Worm (Caenorhabditis elegans) whole organism, midembryonic: ENCODE results near the gene nhr-183.

Source experiments
- cog-1 ChIP-seq: sonication (generic microtip); optimal IDR thresholded peaks from 2 replicates; lab custom pipeline; 2016; ENCODE audit warnings: missing genetic modification characterization, missing compliant biosample characterization
- flt-1 ChIP-seq: fragments of 200-800 bp; sonication (Bioruptor generic); IDR thresholded peaks from 2 replicates; pipeline ENCODE4 v1.3.6; 2022; ENCODE audit warnings: missing genetic modification characterization, missing compliant biosample characterization
- ref-1 ChIP-seq: fragments of 200-800 bp; sonication (Bioruptor generic); conservative IDR thresholded peaks from 2 replicates; pipeline ENCODE4 v1.3.6; 2022; ENCODE audit warnings: missing genetic modification reagents, missing genetic modification characterization, missing compliant biosample characterization
- ztf-29 ChIP-seq: fragments of 200-800 bp; sonication (Bioruptor generic); IDR thresholded peaks from 2 replicates; pipeline ENCODE4 v1.3.6; 2022; ENCODE audit warnings: missing genetic modification reagents, missing genetic modification characterization, missing compliant biosample characterization

ce11 chrV:2225130-2225529 lies 39.3 kb downstream of the nhr-183 start, which contains the start of gene nhr-103:
- TF ChIP-seq cog-1 (tag; lab: Kevin White, UChicago) (no peak), flt-1 (GFP tag; lab: Robert Waterston, UW) (no peak), ztf-29 (GFP tag; lab: Robert Waterston, UW) (no peak), ref-1 (GFP tag; lab: Robert Waterston, UW) (no peak)
